Worm (Caenorhabditis elegans) whole organism, L4 larva: Measurements from ENCODE around the gene pas-7.

Experiments used
- F44E2.7 ChIP-seq: fragments of 200-800 bp; sonication (Bioruptor generic); IDR thresholded peaks from 2 replicates; pipeline ENCODE4 v2.1.2; 2022; ENCODE audit warnings: missing genetic modification characterization, missing compliant biosample characterization
- daf-12 ChIP-seq: fragments of 150-350 bp; optimal IDR thresholded peaks from 2 replicates; lab custom pipeline; 2014; ENCODE audit warnings: missing biosample characterization, missing genetic modification reagents, missing genetic modification characterization
- egl-27 ChIP-seq: sonication (generic microtip); optimal IDR thresholded peaks from 3 replicates; lab custom pipeline; 2017; ENCODE audit warnings: missing biosample characterization, missing genetic modification reagents, missing genetic modification characterization
- snpc-4 ChIP-seq: fragments of 150-350 bp; optimal IDR thresholded peaks from 2 replicates; lab custom pipeline; 2014; ENCODE audit warnings: missing biosample characterization, missing genetic modification characterization

DNA sequence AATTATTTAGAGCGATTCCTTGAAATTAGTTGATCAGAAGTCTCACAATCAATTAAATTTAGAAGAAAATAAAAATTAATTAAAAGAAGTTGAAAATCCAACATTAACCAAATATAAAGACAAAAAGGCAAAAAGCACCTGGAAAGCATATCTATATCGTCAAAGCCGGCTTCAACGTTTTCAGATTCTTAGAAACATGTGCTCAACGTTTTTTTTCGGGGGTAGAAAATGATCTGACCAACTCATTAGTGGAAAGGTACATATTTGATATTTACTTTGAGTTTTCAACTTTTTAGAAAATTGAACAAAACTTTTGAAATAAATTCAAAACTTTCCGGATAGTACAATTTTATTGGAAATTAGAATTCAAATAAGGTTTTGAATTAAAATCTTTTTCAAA is 33.2 kb upstream of the pas-7 start:
- TF ChIP-seq daf-12 (tag; lab: Kevin White, UChicago), result no peak
- TF ChIP-seq F44E2.7 (GFP tag; lab: Robert Waterston, UW), result no peak
- TF ChIP-seq snpc-4 (tag; lab: Kevin White, UChicago), result no peak
- TF ChIP-seq egl-27 (tag; lab: Kevin White, UChicago), result no peak
